Worm (Caenorhabditis elegans) whole organism, L4 larva: ENCODE results near the gene clec-80.
A peak's percentile ranks its signal among the peaks of the same experiment; 100 is the strongest.

ENCODE experiments used
- D1046.2 ChIP-seq: fragments of 200-800 bp; sonication (Bioruptor generic); IDR thresholded peaks from 2 replicates; pipeline ENCODE4 v1.3.6; 2022; ENCODE audit warnings: missing genetic modification characterization, missing compliant biosample characterization
- F26F4.8 ChIP-seq: fragments of 200-800 bp; sonication (Bioruptor generic); conservative IDR thresholded peaks from 2 replicates; pipeline ENCODE4 v1.3.6; 2022; ENCODE audit warnings: missing genetic modification characterization, missing compliant biosample characterization
- F44E2.7 ChIP-seq: fragments of 200-800 bp; sonication (Bioruptor generic); IDR thresholded peaks from 2 replicates; pipeline ENCODE4 v2.1.2; 2022; ENCODE audit warnings: missing genetic modification characterization, missing compliant biosample characterization
- R02D3.7 ChIP-seq: fragments of 150-350 bp; sonication (generic microtip); optimal IDR thresholded peaks from 3 replicates; lab custom pipeline; 2014; ENCODE audit warnings: missing biosample characterization, missing genetic modification characterization
- Y48G9A.11 ChIP-seq: fragments of 200-800 bp; sonication (Bioruptor generic); IDR thresholded peaks from 2 replicates; pipeline ENCODE4 v1.3.6; 2022; ENCODE audit warnings: missing genetic modification reagents, missing genetic modification characterization, missing compliant biosample characterization
- Y75B8A.6 ChIP-seq: fragments of 200-800 bp; sonication (Bioruptor generic); IDR thresholded peaks from 2 replicates; pipeline ENCODE4 v1.3.6; 2022; ENCODE audit warnings: missing genetic modification reagents, missing genetic modification characterization, missing compliant biosample characterization
- ZK337.2 ChIP-seq: fragments of 200-800 bp; sonication (Bioruptor generic); IDR thresholded peaks from 2 replicates; pipeline ENCODE4 v1.3.6; 2022; ENCODE audit warnings: missing genetic modification reagents, missing genetic modification characterization, missing compliant biosample characterization
- ZK546.5 ChIP-seq, 2 experiments: sonication (generic microtip); optimal IDR thresholded peaks; 2 replicates each; lab custom pipeline; 2017; ENCODE audit warnings: missing biosample characterization in 2 of 2, missing genetic modification characterization in 2 of 2
- aha-1 ChIP-seq: fragments of 150-350 bp; peaks from one replicate; lab custom pipeline; 2014; ENCODE audit warnings: missing biosample characterization, missing genetic modification characterization
- aly-2 ChIP-seq: sonication (generic microtip); optimal IDR thresholded peaks from 2 replicates; lab custom pipeline; 2018; ENCODE audit warnings: missing biosample characterization, missing genetic modification characterization
- ama-1 ChIP-seq: fragments of 150-350 bp; optimal IDR thresholded peaks from 2 replicates; lab custom pipeline; 2014; ENCODE audit warnings: inconsistent platforms, mixed read lengths
- arid-1 ChIP-seq: fragments of 200-800 bp; sonication (Bioruptor generic); conservative IDR thresholded peaks from 2 replicates; pipeline ENCODE4 v1.3.6; 2022; ENCODE audit warnings: missing genetic modification reagents, missing genetic modification characterization, missing compliant biosample characterization
- ceh-20 ChIP-seq: fragments of 200-800 bp; sonication (Bioruptor generic); IDR thresholded peaks from 2 replicates; pipeline ENCODE4 v1.3.6; 2022; ENCODE audit warnings: missing genetic modification reagents, missing genetic modification characterization, missing compliant biosample characterization
- ceh-32 ChIP-seq: sonication (generic microtip); optimal IDR thresholded peaks from 2 replicates; lab custom pipeline; 2016; ENCODE audit warnings: mild to moderate bottlenecking, missing genetic modification characterization, missing compliant biosample characterization; ENCODE audit not compliant: poor library complexity
- ceh-44 ChIP-seq: fragments of 200-800 bp; sonication (Bioruptor generic); IDR thresholded peaks from 2 replicates; pipeline ENCODE4 v1.3.6; 2022; ENCODE audit warnings: missing genetic modification reagents, missing genetic modification characterization, missing compliant biosample characterization
- ceh-62 ChIP-seq: sonication (generic microtip); optimal IDR thresholded peaks from 2 replicates; lab custom pipeline; 2017; ENCODE audit warnings: missing biosample characterization, missing genetic modification characterization
- ces-1 ChIP-seq: fragments of 150-350 bp; sonication (generic microtip); optimal IDR thresholded peaks from 4 replicates; lab custom pipeline; 2014; ENCODE audit warnings: missing biosample characterization, missing genetic modification reagents, missing genetic modification characterization
- daf-12 ChIP-seq: fragments of 150-350 bp; optimal IDR thresholded peaks from 2 replicates; lab custom pipeline; 2014; ENCODE audit warnings: missing biosample characterization, missing genetic modification reagents, missing genetic modification characterization
- dmd-8 ChIP-seq: fragments of 200-800 bp; sonication (Bioruptor generic); IDR thresholded peaks from 2 replicates; pipeline ENCODE4 v1.3.6; 2022; ENCODE audit warnings: missing genetic modification characterization, missing compliant biosample characterization
- dmd-9 ChIP-seq: fragments of 200-800 bp; sonication (Bioruptor generic); IDR thresholded peaks from 2 replicates; pipeline ENCODE4 v1.3.6; 2022; ENCODE audit warnings: missing genetic modification reagents, missing genetic modification characterization, missing compliant biosample characterization
- dve-1 ChIP-seq: sonication (generic microtip); optimal IDR thresholded peaks from 2 replicates; lab custom pipeline; 2017; ENCODE audit warnings: antibody characterized with exemption, mild to moderate bottlenecking, missing genetic modification characterization, missing compliant biosample characterization; ENCODE audit not compliant: insufficient read depth
- egl-27 ChIP-seq: sonication (generic microtip); optimal IDR thresholded peaks from 3 replicates; lab custom pipeline; 2017; ENCODE audit warnings: missing biosample characterization, missing genetic modification reagents, missing genetic modification characterization
- fos-1 ChIP-seq: fragments of 150-350 bp; optimal IDR thresholded peaks from 2 replicates; lab custom pipeline; 2014; ENCODE audit warnings: missing biosample characterization, missing genetic modification characterization
- hif-1 ChIP-seq, 2 experiments: sonication (generic microtip); optimal IDR thresholded peaks; 2 replicates each; lab custom pipeline; 2016 to 2017; ENCODE audit warnings: missing compliant biosample characterization in 2 of 2, missing genetic modification characterization in 2 of 2, missing genetic modification reagents in 2 of 2, missing genotype in 2 of 2, mild to moderate bottlenecking in 1 of 2
- hlh-11 ChIP-seq: fragments of 200-800 bp; sonication (Bioruptor generic); optimal IDR thresholded peaks from 2 replicates; lab custom pipeline; 2018; ENCODE audit warnings: mild to moderate bottlenecking, missing genetic modification characterization, missing compliant biosample characterization
- hlh-30 ChIP-seq: sonication (generic microtip); optimal IDR thresholded peaks from 2 replicates; lab custom pipeline; 2017; ENCODE audit warnings: antibody characterized with exemption, mild to moderate bottlenecking, missing genetic modification characterization, missing compliant biosample characterization; ENCODE audit not compliant: insufficient read depth
- jun-1 ChIP-seq: fragments of 150-350 bp; optimal IDR thresholded peaks from 2 replicates; lab custom pipeline; 2014; ENCODE audit warnings: missing biosample characterization, missing genetic modification reagents, missing genetic modification characterization
- lim-7 ChIP-seq: fragments of 200-800 bp; sonication (Bioruptor generic); IDR thresholded peaks from 2 replicates; pipeline ENCODE4 v1.3.6; 2022; ENCODE audit warnings: missing genetic modification characterization, missing compliant biosample characterization
- lin-1 ChIP-seq: fragments of 200-800 bp; sonication (Bioruptor generic); IDR thresholded peaks from 2 replicates; pipeline ENCODE4 v1.3.6; 2022; ENCODE audit warnings: missing genetic modification reagents, missing genetic modification characterization, missing compliant biosample characterization
- lin-13 ChIP-seq: fragments of 150-350 bp; optimal IDR thresholded peaks from 2 replicates; lab custom pipeline; 2014; ENCODE audit warnings: missing biosample characterization, missing genetic modification reagents, missing genetic modification characterization
- lin-39 ChIP-seq: fragments of 150-350 bp; optimal IDR thresholded peaks from 2 replicates; lab custom pipeline; 2014; ENCODE audit warnings: missing biosample characterization, missing genetic modification reagents, missing genetic modification characterization
- lsy-2 ChIP-seq, 2 experiments: fragments of 150-350 bp in 1 of 2; sonication (generic microtip) in 1 of 2; optimal IDR thresholded peaks; 2 replicates each; lab custom pipeline; 2014 to 2017; ENCODE audit warnings: missing biosample characterization in 2 of 2, missing genetic modification characterization in 2 of 2
- madf-5 ChIP-seq, 2 experiments: fragments of 200-800 bp; sonication (Bioruptor generic); IDR thresholded peaks; 2 replicates each; pipeline ENCODE4 v1.3.6; 2022; ENCODE audit warnings: missing compliant biosample characterization in 2 of 2, missing genetic modification characterization in 2 of 2
- mdl-1 ChIP-seq, 2 experiments: fragments of 150-350 bp in 1 of 2; sonication (generic microtip) in 1 of 2; optimal IDR thresholded peaks; 2 replicates each; lab custom pipeline; 2014 to 2017; ENCODE audit warnings: missing biosample characterization in 2 of 2, missing genetic modification characterization in 2 of 2
- nhr-102 ChIP-seq: sonication (generic microtip); optimal IDR thresholded peaks from 2 replicates; lab custom pipeline; 2016; ENCODE audit warnings: mild to moderate bottlenecking, missing genetic modification characterization, moderate library complexity, missing compliant biosample characterization
- nhr-11 ChIP-seq: fragments of 150-350 bp; optimal IDR thresholded peaks from 2 replicates; lab custom pipeline; 2014; ENCODE audit warnings: missing biosample characterization, missing genetic modification characterization
- nhr-111 ChIP-seq: fragments of 200-800 bp; sonication (Bioruptor generic); optimal IDR thresholded peaks from 2 replicates; lab custom pipeline; 2018; ENCODE audit warnings: mild to moderate bottlenecking, missing genetic modification characterization, missing compliant biosample characterization
- nhr-25 ChIP-seq: sonication (generic microtip); optimal IDR thresholded peaks from 2 replicates; lab custom pipeline; 2017; ENCODE audit warnings: missing genetic modification characterization, mild to moderate bottlenecking, missing compliant biosample characterization, antibody characterized with exemption, moderate library complexity, borderline replicate concordance; ENCODE audit not compliant: insufficient read depth
- nhr-41 ChIP-seq: fragments of 200-800 bp; sonication (Bioruptor generic); IDR thresholded peaks from 2 replicates; pipeline ENCODE4 v1.3.6; 2022; ENCODE audit warnings: missing genetic modification reagents, missing genetic modification characterization, missing compliant biosample characterization
- nhr-77 ChIP-seq: fragments of 150-350 bp; optimal IDR thresholded peaks from 2 replicates; lab custom pipeline; 2014; ENCODE audit warnings: missing biosample characterization, missing genetic modification characterization
- pqm-1 ChIP-seq: sonication (generic microtip); optimal IDR thresholded peaks from 2 replicates; lab custom pipeline; 2017; ENCODE audit warnings: missing biosample characterization, missing genetic modification characterization
- rbr-2 ChIP-seq: sonication (generic microtip); optimal IDR thresholded peaks from 2 replicates; lab custom pipeline; 2016; ENCODE audit warnings: missing genotype, missing genetic modification characterization, missing compliant biosample characterization
- saeg-2 ChIP-seq: fragments of 200-800 bp; sonication (Bioruptor generic); IDR thresholded peaks from 2 replicates; pipeline ENCODE4 v1.3.6; 2022; ENCODE audit warnings: missing genetic modification reagents, missing genetic modification characterization, missing compliant biosample characterization
- sdz-12 ChIP-seq: fragments of 200-800 bp; sonication (Bioruptor generic); optimal IDR thresholded peaks from 2 replicates; lab custom pipeline; 2018; ENCODE audit warnings: mild to moderate bottlenecking, missing genetic modification characterization, missing compliant biosample characterization
- skn-1 ChIP-seq: fragments of 150-350 bp; optimal IDR thresholded peaks from 2 replicates; lab custom pipeline; 2014; ENCODE audit warnings: missing biosample characterization, missing genetic modification characterization
- unc-39 ChIP-seq: sonication (generic microtip); optimal IDR thresholded peaks from 2 replicates; lab custom pipeline; 2017; ENCODE audit warnings: missing biosample characterization, missing genetic modification characterization
- zfp-2 ChIP-seq: sonication (generic microtip); optimal IDR thresholded peaks from 2 replicates; lab custom pipeline; 2016; ENCODE audit warnings: mild to moderate bottlenecking, missing genetic modification characterization, missing compliant biosample characterization
- zfp-3 ChIP-seq: fragments of 200-800 bp; sonication (Bioruptor generic); conservative IDR thresholded peaks from 2 replicates; pipeline ENCODE4 v1.3.6; 2022; ENCODE audit warnings: missing genetic modification reagents, missing genetic modification characterization, missing compliant biosample characterization
- zip-11 ChIP-seq: fragments of 200-800 bp; sonication (Bioruptor generic); IDR thresholded peaks from 2 replicates; pipeline ENCODE4 v1.3.6; 2022; ENCODE audit warnings: missing genetic modification characterization, missing compliant biosample characterization
- zip-2 ChIP-seq: fragments of 150-350 bp; optimal IDR thresholded peaks from 2 replicates; lab custom pipeline; 2014; ENCODE audit warnings: missing biosample characterization, missing genetic modification characterization
- ztf-7 ChIP-seq: fragments of 150-350 bp; optimal IDR thresholded peaks from 2 replicates; lab custom pipeline; 2014; ENCODE audit warnings: missing biosample characterization, missing genetic modification characterization

Gene clec-80

ce11 chrIV:2775992-2776630 is 47.4 kb upstream of the clec-80 start (continued):
- no peak for TF ChIP-seq Y48G9A.11 (GFP tag; lab: Robert Waterston, UW)
- TF ChIP-seq skn-1 (tag; lab: Kevin White, UChicago), result no peak
- no peak for TF ChIP-seq arid-1
- no peak for TF ChIP-seq zip-2 (tag; lab: Kevin White, UChicago)
- no peak for TF ChIP-seq R02D3.7 (tag; lab: Kevin White, UChicago)
- TF ChIP-seq Y75B8A.6 (GFP tag; lab: Robert Waterston, UW), result no peak
- no peak for TF ChIP-seq daf-12
- no peak for TF ChIP-seq jun-1
- peak; percentile 22 for TF ChIP-seq nhr-11
- no peak for TF ChIP-seq zfp-3 (GFP tag; lab: Robert Waterston, UW)
- TF ChIP-seq ZK337.2 (GFP tag; lab: Robert Waterston, UW), result no peak
- TF ChIP-seq ceh-62 (tag; lab: Kevin White, UChicago), result no peak
- TF ChIP-seq ztf-7 (tag; lab: Kevin White, UChicago), result no peak
- TF ChIP-seq nhr-25 (tag; lab: Kevin White, UChicago), result no peak
- no peak for TF ChIP-seq madf-5 (GFP tag; IDR thresholded peaks at IDR 0.05; lab: Robert Waterston, UW)
- TF ChIP-seq ces-1, result no peak
- TF ChIP-seq dve-1 (tag; lab: Kevin White, UChicago), result peak; percentile 7
- no peak for TF ChIP-seq nhr-77 (tag; lab: Kevin White, UChicago)
- no peak for TF ChIP-seq D1046.2 (GFP tag; lab: Robert Waterston, UW)
- TF ChIP-seq mdl-1 (tag; optimal IDR thresholded peaks at IDR 0.05; lab: Kevin White, UChicago), result no peak
- peak; percentile 45 for TF ChIP-seq rbr-2
- TF ChIP-seq hif-1 (tag; optimal IDR thresholded peaks at IDR 0.05; lab: Kevin White, UChicago), result peak in 1 of 2 experiments; percentile 29
- no peak for TF ChIP-seq ZK546.5 (tag; optimal IDR thresholded peaks at IDR 0.05; lab: Kevin White, UChicago)
- no peak for TF ChIP-seq F44E2.7
- TF ChIP-seq F26F4.8 (GFP tag; lab: Robert Waterston, UW), result no peak
- TF ChIP-seq lin-1 (GFP tag; lab: Robert Waterston, UW), result 0 out of 2 replicates have a peak, but pooled peaks have one; percentile 42
- no peak for TF ChIP-seq ceh-32 (tag; lab: Kevin White, UChicago)
- no peak for TF ChIP-seq nhr-41 (GFP tag; lab: Robert Waterston, UW)
- TF ChIP-seq ceh-44, result no peak
- no peak for TF ChIP-seq dmd-8 (GFP tag; lab: Robert Waterston, UW)
- no peak for TF ChIP-seq aly-2 (tag; lab: Kevin White, UChicago)
- no peak for TF ChIP-seq lin-13 (GFP tag; lab: Kevin White, UChicago)
- no peak for TF ChIP-seq lsy-2 (tag; optimal IDR thresholded peaks at IDR 0.05; lab: Kevin White, UChicago)
- TF ChIP-seq saeg-2 (GFP tag; lab: Robert Waterston, UW), result no peak
- no peak for TF ChIP-seq dmd-9 (GFP tag; lab: Robert Waterston, UW)
- no peak for TF ChIP-seq sdz-12
- peak; percentile 89 for TF ChIP-seq hlh-11 (tag; lab: Kevin White, UChicago)
- no peak for TF ChIP-seq lin-39 (tag; lab: Kevin White, UChicago)
- no peak for TF ChIP-seq pqm-1
- TF ChIP-seq ceh-20, result no peak
- no peak for TF ChIP-seq ama-1 (lab: Kevin White, UChicago)
- TF ChIP-seq hlh-30, result peak; percentile 78
- no peak for TF ChIP-seq egl-27
- TF ChIP-seq lim-7, result 0 out of 2 replicates have a peak, but pooled peaks have one; percentile 32
- TF ChIP-seq zfp-2, result no peak
- peak; percentile 92 for TF ChIP-seq aha-1
- no peak for TF ChIP-seq nhr-111 (GFP tag; lab: Kevin White, UChicago)
- TF ChIP-seq zip-11 (GFP tag; lab: Robert Waterston, UW), result no peak
- TF ChIP-seq fos-1 (tag; lab: Kevin White, UChicago), result no peak
- TF ChIP-seq nhr-102, result no peak
- no peak for TF ChIP-seq unc-39 (tag; lab: Kevin White, UChicago)
